Worm (Caenorhabditis elegans) whole organism, L3 larva: ENCODE measurements around the gene pgl-1.

Experiments
- ZK546.5 ChIP-seq: sonication (generic microtip); optimal IDR thresholded peaks from 2 replicates; lab custom pipeline; 2017; ENCODE audit warnings: missing biosample characterization, missing genetic modification characterization
- elt-1 ChIP-seq: fragments of 150-350 bp; optimal IDR thresholded peaks from 2 replicates; lab custom pipeline; 2014; ENCODE audit warnings: missing biosample characterization, missing genetic modification characterization
- nhr-11 ChIP-seq: fragments of 150-350 bp; optimal IDR thresholded peaks from 2 replicates; lab custom pipeline; 2014; ENCODE audit warnings: missing biosample characterization, missing genetic modification characterization
- nhr-237 ChIP-seq: fragments of 150-350 bp; optimal IDR thresholded peaks from 2 replicates; lab custom pipeline; 2014; ENCODE audit warnings: missing biosample characterization, missing genetic modification characterization
- sea-2 ChIP-seq: fragments of 150-350 bp; sonication (generic microtip); optimal IDR thresholded peaks from 4 replicates; lab custom pipeline; 2014; ENCODE audit warnings: missing biosample characterization, missing genetic modification reagents, missing genetic modification characterization
- snpc-4 ChIP-seq: fragments of 150-350 bp; optimal IDR thresholded peaks from 2 replicates; lab custom pipeline; 2014; ENCODE audit warnings: missing biosample characterization, missing genetic modification characterization

DNA sequence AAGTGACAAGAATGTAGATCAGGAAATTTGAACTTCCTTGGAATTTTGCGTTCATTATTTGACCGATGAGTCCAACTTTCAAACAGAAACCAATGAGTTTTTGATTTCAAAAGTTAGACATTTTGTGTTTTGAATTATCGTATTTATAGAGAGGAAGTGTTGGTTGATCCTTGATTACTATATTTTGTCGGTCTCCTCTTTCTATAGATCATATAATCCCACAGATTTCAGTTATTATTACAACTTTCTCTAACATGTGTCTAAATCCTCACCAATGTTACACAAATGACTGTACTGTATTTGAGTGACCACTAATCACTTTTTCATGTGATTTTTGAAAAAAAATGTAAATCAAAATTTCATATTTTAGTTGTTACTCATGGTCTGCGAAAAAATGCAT, 12.6 kb downstream of the pgl-1 start, which contains the start of gene B0478.3:
- no peak for TF ChIP-seq snpc-4
- no peak for TF ChIP-seq elt-1
- TF ChIP-seq nhr-237 (tag; lab: Kevin White, UChicago) = no peak
- TF ChIP-seq ZK546.5 (tag; lab: Kevin White, UChicago) = no peak
- TF ChIP-seq nhr-11 = no peak
- TF ChIP-seq sea-2 (GFP tag; lab: Kevin White, UChicago) = no peak
